Fruit fly (Drosophila melanogaster) whole organism, larva: Measurements from ENCODE around the gene CG6443.

Experiments used
- noc ChIP-seq: fragments of 200-800 bp; sonication (Bioruptor generic); optimal IDR thresholded peaks from 3 replicates; lab custom pipeline; 2019; ENCODE audit warnings: missing biosample characterization, mild to moderate bottlenecking, missing genetic modification characterization, moderate library complexity

The CG6443 gene

DNA sequence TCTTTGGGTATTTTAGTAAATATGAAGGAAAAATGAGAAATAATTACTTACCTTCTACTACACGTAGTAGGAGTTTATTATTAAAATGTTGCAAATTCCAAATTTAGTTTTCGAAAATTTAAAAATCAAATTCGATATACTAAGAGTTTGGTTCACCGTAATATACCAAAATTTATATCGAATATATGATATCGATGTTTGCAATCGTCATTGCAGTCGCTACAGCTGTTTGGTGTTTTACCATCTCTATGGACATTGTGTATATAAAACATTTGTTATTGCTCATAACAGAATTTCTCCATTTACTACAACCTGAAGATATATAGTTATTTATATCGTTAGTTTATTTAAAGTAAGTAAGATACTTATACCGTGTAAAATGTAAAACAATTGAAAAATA lies at the start of gene CG6443:
Gene CG6443, plus strand, starts transcription at position 228 of the 400 bp plus-strand sequence.
- TF ChIP-seq noc (tag; lab: Kevin White, UChicago): no peak

DNA sequence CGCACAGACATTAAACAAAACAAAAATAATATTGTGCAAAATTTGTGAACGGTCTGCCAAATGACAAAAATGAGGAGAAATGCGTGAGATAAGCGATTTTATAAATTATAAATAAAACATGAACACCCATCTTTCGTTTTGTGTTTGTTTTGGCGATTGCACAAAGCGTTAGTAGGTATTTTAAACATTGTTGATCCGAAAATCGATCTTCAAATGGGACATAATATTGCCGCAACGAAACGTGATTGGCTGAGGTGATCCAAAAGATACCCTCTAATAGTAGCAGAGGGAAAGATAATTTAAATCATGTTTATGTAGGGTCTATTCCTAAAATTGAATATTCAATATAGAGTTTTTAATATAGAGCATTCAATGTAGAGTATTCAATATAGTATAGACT lies 49.2 kb upstream of the CG6443 start:
- TF ChIP-seq noc (tag; lab: Kevin White, UChicago): peak; percentile 10

DNA sequence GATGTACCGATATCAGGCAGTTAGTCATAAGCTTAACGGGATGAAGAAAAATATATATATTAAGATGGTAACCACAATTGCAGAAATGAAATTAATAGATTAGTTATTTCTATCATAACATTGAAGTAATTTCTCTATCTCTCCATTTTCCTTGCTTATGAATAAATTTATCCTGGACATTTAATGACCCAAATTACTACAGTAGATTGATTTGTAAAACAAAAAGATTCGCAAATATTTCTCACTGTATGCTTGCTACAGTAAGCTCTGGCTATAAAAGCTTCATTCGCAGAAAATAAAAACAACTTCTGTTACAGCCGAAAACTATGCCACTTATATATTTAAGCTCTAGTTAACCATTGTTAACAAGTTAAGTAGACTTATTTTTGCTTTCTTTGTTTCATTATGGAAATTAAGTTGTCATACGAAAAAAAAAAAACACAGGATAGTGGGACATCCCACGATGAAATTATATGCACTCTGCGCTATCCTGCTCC lies 48.1 kb upstream of the CG6443 start, which contains the start of gene CG17105:
Gene CG17105, plus strand, starts transcription at position 447 of the 497 bp plus-strand sequence.
- TF ChIP-seq noc (tag; lab: Kevin White, UChicago): no peak

DNA sequence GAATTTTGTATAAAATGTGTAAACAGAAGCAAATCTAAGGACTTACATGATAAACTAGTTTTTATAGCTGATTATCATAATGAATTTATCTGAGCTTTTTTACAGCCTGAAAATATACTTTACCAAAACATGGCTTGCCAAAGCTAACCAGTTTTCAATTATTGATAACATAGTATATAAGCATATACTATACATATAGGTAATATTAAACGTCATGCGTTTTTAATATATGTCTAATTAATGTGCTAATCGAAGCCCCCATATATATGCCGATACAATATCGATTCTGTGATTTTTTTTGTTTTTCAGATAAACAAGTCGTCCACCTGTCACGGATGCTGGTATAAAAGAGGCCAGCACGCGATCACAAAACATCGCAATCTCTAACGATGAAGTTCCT lies 47.2 kb upstream of the CG6443 start, which contains the start of gene CG17107:
Gene CG17107, plus strand, starts transcription at position 301 of the 400 bp plus-strand sequence.
- no peak for TF ChIP-seq noc (tag; lab: Kevin White, UChicago)

DNA sequence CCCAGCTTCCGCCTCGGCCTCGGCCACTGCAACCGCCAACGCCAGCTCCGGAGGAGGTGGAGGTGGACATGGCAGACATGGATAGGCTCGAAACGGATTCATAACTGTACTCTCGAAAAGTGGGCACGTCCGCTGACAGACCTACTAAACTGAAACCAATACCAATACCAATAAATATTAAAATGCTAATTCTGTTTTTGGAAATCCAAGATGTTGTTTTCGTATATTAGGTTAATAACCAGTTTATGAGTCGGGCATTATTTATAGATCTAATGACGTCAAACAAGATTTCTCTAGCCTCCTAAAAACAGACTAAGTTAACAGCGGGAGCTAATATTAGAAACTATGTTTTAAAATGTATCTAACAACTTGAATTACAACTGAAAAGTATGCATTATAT lies 46.6 kb upstream of the CG6443 start:
- TF ChIP-seq noc (tag; lab: Kevin White, UChicago): no peak

DNA sequence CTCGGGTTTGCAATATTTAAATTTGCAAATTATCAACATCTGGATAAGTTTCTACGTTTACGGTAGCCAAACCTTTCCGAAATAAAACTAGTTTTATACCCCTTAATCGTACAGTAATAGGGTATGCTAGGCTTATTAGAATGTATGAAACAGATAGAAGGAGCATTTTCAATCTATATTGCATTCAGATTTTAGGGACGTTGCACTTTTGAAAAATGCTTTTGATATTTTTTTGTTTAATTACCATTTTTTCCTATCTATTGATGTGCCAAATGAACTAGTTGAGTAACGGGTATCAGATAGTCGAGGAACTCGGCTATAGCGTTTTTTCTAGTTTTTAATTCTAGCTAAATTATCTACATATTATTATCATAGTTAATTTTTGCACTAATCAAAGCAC lies 45.9 kb upstream of the CG6443 start:
- peak; percentile 58 for TF ChIP-seq noc (tag; lab: Kevin White, UChicago)

DNA sequence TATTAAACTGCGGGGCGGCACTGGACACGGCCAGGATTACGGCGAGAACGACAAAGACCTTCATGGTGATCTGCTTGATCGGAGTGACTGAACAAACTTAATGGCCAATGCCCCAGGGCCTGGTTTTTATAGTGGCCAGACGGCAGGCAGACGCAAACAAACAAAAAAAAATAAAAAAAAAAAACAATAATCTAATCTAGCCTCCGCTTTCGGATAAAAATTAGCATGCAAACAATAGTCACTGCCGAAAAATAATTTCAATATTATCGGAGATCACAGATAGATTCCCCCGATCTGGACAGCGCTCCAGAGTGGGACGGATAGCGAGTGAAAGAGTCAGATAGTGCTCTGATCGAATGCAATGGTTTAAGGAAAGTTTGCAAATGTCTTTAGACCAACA lies 44.5 kb upstream of the CG6443 start, which contains the start of gene CG7299:
Gene CG7299, minus strand, starts transcription at position 101 of the 400 bp plus-strand sequence.
- no peak for TF ChIP-seq noc (tag; lab: Kevin White, UChicago)

DNA sequence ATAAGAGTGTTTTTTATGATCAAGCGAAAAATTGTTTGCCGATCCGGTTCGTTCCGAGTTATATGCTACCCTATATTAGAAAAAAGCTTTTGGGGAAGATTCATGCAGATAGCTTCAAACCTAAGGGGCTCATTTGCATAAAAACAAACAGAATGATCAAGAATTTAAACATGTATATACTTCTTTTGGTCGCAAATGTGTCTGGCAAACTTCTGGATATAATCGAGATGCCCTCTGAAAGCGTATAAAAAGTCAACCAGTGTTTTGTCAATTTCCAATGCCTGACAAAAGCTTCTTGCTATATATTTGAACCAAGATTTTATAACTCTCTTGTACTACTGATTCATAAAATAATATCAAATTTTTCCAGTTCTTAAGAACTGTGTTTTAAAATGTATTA lies 43.1 kb upstream of the CG6443 start:
- TF ChIP-seq noc (tag; lab: Kevin White, UChicago): no peak

DNA sequence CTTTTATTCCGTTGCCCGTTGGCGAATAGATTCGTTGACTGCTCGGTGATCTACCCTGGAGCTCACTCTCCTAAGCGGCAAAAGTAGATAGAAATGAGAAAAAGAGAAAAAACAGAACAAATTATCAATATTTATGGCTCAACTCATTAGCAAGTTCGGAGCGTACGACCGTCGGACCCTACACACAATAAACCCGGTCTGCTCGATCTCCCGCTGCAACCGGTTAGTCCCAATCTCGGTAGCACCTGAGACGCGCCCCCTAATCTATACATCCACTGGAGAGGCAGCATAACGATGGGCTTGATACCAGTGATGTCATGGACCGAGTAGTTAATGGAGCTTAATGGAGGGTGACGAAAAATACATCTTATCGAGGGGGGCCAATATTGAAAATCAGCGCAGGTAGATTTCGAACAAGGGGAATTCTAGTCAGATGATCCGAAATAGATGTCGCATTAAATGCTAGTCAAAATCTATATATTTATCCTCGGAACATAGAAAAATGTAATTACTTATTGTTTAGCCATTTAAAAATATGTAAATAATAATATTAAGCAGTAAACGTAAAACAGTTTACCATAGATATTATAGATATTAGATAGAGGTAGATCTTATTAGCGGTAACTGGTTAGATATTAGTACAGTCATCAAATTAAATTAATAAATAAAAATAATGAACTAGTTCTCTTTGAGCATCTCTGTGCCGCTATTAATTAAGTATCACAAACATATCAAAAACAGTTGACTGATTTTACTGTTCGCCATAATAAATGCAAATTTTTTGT lies 41.6 kb upstream of the CG6443 start, which contains the start of gene CG7296:
Gene CG7296, minus strand, starts transcription at position 58 of the 785 bp plus-strand sequence.
- no peak for TF ChIP-seq noc (tag; lab: Kevin White, UChicago)

DNA sequence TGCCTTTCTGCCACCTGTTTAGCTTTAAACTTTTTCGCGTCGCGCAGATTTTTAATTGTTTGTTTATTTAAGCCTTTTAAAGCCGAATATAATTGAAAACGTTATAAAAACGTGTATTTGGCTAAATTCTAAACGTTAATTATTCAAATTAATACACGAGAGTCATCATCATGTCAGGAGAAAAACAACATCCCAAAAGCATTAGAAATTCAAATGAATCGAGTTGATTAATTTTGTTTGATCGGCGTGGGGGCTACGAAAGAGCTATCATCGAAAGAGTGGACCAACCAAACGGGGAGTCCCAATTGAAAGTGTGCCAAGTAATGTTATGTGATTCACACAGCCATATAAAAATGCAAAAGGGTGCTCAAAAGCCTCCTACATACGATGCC lies 41.0 kb upstream of the CG6443 start:
- no peak for TF ChIP-seq noc (tag; lab: Kevin White, UChicago)

DNA sequence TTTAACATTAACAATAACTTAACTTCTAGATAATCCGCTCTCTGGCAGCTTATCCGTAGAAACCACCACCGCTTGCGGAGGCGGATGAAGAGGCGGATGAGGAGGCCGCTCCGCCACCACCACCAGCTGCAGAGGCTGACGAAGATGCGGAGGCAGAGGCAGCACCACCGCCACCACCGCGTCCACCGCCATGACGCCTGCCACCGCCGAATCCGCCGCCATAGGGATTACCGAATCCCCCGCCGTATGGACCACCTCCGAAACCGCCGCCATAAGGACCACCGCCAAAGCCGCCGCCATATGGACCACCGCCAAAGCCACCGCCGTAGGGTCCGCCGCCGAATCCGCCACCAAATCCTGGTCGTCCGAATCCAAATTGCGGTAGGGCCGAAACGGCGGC lies 40.0 kb upstream of the CG6443 start:
- no peak for TF ChIP-seq noc (tag; lab: Kevin White, UChicago)

DNA sequence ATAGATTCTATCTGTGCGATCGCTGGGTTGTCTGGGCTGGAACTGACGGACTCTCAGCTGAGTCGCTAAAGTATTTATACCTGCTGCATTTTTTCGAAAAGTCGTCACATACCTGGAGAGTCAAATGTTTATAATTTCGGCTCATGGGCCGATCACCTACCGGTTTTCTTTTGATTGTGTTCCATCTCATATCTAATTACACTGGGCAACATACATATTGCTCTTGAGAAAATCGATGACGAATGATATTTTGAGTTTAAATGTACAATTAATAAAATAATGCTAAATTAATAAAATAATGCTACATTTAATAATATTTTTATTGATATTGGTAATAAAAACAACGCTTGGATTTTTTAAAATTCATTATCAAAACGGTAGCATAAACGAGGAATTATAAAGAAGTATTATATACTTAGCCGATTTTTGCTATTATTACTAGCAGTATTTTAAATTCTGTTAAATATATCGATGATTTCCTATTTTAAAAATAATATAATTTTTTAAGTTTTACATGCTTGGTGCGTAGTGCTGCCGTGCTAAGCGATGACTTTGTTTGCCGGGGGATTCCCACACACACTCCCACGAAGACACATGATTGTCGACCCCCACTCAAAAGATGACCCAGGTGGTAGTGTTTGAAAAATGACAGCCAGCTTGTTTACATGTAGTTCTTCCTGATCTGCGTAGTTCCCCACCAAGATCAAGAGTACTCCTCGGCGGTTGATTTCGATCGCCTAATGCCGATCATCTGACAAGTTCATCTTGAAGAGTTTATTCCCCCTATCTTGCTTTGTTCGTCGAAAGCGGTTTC lies 39.4 kb upstream of the CG6443 start, which contains the start of gene CG7294:
Gene CG7294, minus strand, starts transcription at position 51 of the 814 bp plus-strand sequence.
- no peak for TF ChIP-seq noc (tag; lab: Kevin White, UChicago)

DNA sequence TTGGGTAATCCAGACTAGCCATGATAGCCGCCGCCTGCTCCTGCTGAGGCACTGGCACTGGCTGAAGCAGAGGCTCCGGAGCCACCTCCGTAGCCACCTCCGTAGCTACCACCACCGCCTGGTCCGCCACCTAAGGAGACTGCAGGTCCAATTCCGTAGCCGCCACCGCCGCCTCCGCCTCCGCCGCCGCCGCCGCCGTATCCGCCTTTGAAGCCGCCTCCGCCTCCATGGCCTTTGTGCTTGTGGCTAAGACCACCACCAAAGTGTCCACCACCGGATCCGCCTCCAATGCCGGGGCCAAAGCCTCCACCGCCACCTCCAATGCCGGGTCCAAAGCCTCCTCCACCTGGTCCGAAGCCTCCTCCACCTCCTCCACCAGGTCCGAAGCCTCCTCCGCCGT lies 35.8 kb upstream of the CG6443 start:
- TF ChIP-seq noc (tag; lab: Kevin White, UChicago): no peak

DNA sequence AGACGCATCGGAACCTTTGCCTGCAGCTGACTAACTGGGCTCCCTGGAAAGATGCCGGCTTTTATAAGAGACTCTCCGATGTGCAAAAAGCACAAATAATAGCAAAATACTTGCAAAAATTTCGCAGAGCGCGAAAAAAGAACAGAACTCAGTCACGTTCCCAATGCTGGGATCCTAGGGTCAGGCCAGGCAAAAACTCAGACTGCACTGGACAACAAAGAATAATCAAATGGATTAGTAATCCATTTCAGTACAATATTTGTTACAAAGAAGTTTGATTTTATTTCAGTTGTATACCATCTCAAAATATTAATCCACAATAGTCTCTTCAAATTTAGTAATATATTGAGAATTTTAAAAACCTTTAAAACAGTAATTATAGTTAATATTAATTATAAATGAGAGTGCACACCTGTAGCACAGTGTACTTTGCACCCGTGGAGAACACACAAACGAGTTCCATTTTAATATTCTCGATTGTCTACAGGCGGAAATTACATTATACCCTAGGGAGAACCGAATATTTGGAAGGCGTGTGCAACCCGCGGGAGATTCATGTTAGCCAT lies 34.6 kb upstream of the CG6443 start, which contains the start of gene CG17108:
Gene CG17108, minus strand, starts transcription at position 51 of the 566 bp plus-strand sequence.
- no peak for TF ChIP-seq noc (tag; lab: Kevin White, UChicago)

DNA sequence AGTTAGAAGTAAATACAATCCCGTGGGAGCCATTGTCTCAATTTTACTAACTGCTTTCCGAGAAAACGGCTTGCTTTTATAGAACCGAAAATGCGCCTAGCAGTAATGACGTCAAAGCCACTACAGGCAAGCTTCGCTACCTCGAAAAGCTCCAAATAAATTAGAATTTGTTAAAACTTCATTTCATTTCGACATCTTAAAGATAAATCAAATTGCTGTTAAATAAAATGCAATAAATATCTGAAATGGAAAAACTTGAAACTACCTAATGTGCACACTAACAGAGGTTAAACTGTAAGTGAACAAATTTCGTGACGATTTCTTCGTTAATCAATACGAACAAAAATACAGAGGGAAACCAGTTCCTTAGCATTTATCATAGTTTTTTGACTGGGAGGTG lies 30.8 kb upstream of the CG6443 start, which contains the start of gene CG7300:
Gene CG7300, minus strand, starts transcription at position 52 of the 400 bp plus-strand sequence.
- peak; percentile 80 for TF ChIP-seq noc (tag; lab: Kevin White, UChicago)
